Fruit fly (Drosophila melanogaster): Measurements from ENCODE around the gene Os-C.

Gene Os-C

dm6 chr3R:7995722-7996121, 17.0 kb downstream of the Os-C start, which contains the start of gene Elovl7:
Gene Elovl7 (minus strand): TSS chr3R:7995852.
- TF ChIP-seq CG8478 (optimal IDR thresholded peaks at IDR 0.05) (no peak), CTCF (optimal IDR thresholded peaks at IDR 0.05) (no peak)

dm6 chr3R:7998778-7999177, 20.0 kb downstream of the Os-C start:
- TF ChIP-seq CTCF (optimal IDR thresholded peaks at IDR 0.05) (no peak), CG8478 (optimal IDR thresholded peaks at IDR 0.05) (no peak)

dm6 chr3R:7999530-8000116, 20.9 kb downstream of the Os-C start, which contains the start of gene PIG-H:
Gene PIG-H (plus strand): TSS chr3R:7999832.
- TF ChIP-seq CG8478 (optimal IDR thresholded peaks at IDR 0.05) = no peak
- TF ChIP-seq CTCF (optimal IDR thresholded peaks at IDR 0.05) = no peak

- TF ChIP-seq CTCF (optimal IDR thresholded peaks at IDR 0.05) = no peak
- TF ChIP-seq CG8478 (optimal IDR thresholded peaks at IDR 0.05) = no peak
These were observed 22.4 kb downstream of the Os-C start, which contains the start of the genes Kmn2 and CG2698 for dm6 chr3R:8001074-8001669. Gene Kmn2 (minus strand): TSS chr3R:8001309. Gene CG2698 (plus strand): TSS chr3R:8001562.

- TF ChIP-seq CG8478 (optimal IDR thresholded peaks at IDR 0.05) (no peak), CTCF (optimal IDR thresholded peaks at IDR 0.05) (no peak)
These were observed 29.0 kb downstream of the Os-C start, which contains the start of gene CG2767 for dm6 chr3R:8007595-8008255. Gene CG2767 (minus strand): TSS chr3R:8008110.

- TF ChIP-seq CG8478 (optimal IDR thresholded peaks at IDR 0.05) (no peak), CTCF (optimal IDR thresholded peaks at IDR 0.05) (no peak)
These were observed 30.4 kb downstream of the Os-C start, which contains the start of the genes CG11052 and CG3223 for dm6 chr3R:8009080-8009620. Gene CG11052 (minus strand): TSS chr3R:8009297. Gene CG3223 (plus strand): TSS chr3R:8009400.

- no peak for TF ChIP-seq CG8478 (optimal IDR thresholded peaks at IDR 0.05)
- no peak for TF ChIP-seq CTCF (optimal IDR thresholded peaks at IDR 0.05)
These were observed 34.6 kb downstream of the Os-C start, which contains the start of the genes CG10435 and Pbp95 for dm6 chr3R:8013121-8014009. Gene CG10435 (minus strand): TSS chr3R:8013201. Gene Pbp95 (plus strand): TSS chr3R:8013791.

- TF ChIP-seq CG8478 (optimal IDR thresholded peaks at IDR 0.05) = no peak
These were observed 47.8 kb downstream of the Os-C start for dm6 chr3R:8026515-8026914.

- TF ChIP-seq CTCF (optimal IDR thresholded peaks at IDR 0.05) = no peak
- TF ChIP-seq CG8478 (optimal IDR thresholded peaks at IDR 0.05) = no peak
These were observed 48.5 kb downstream of the Os-C start for dm6 chr3R:8027203-8027688.
